Fruit fly (Drosophila melanogaster) whole organism, adult: ENCODE measurements around the gene CG42728.

Source experiments
- CG12768 ChIP-seq: fragments of 200-800 bp; sonication (Bioruptor generic); optimal IDR thresholded peaks from 2 replicates; lab custom pipeline; 2017; ENCODE audit warnings: missing biosample characterization, missing genetic modification characterization, mild to moderate bottlenecking, moderate library complexity, missing genetic modification reagents
- CG14711 ChIP-seq: fragments of 200-800 bp; sonication (Bioruptor generic); optimal IDR thresholded peaks from 2 replicates; lab custom pipeline; 2018; ENCODE audit warnings: missing biosample characterization, mild to moderate bottlenecking, missing genetic modification characterization, moderate library complexity
- CG7045 ChIP-seq: fragments of 200-800 bp; sonication (Bioruptor generic); optimal IDR thresholded peaks from 2 replicates; lab custom pipeline; 2017; ENCODE audit warnings: missing biosample characterization, mild to moderate bottlenecking, missing genetic modification characterization
- Crg-1 ChIP-seq: fragments of 200-800 bp; sonication (Bioruptor generic); optimal IDR thresholded peaks from 2 replicates; lab custom pipeline; 2016; ENCODE audit warnings: missing biosample characterization, missing genetic modification characterization
- bab1 ChIP-seq: fragments of 200-800 bp; sonication (Bioruptor generic); optimal IDR thresholded peaks from 3 replicates; lab custom pipeline; 2019; ENCODE audit warnings: missing biosample characterization, mild to moderate bottlenecking, missing genetic modification characterization, moderate library complexity
- cic ChIP-seq: fragments of 200-800 bp; sonication (Bioruptor generic); optimal IDR thresholded peaks from 2 replicates; lab custom pipeline; 2017; ENCODE audit warnings: missing biosample characterization, mild to moderate bottlenecking, missing genetic modification characterization, moderate library complexity
- cnc ChIP-seq, 2 experiments: fragments of >200 bp; optimal IDR thresholded peaks; 2 replicates each; lab custom pipeline; 2017

- no peak for TF ChIP-seq CG12768 (GFP tag; lab: Kevin White, UChicago)
- no peak for TF ChIP-seq Crg-1 (GFP tag; lab: Kevin White, UChicago)
- TF ChIP-seq bab1 (GFP tag; lab: Kevin White, UChicago), result no peak
- no peak for TF ChIP-seq CG7045
- TF ChIP-seq cnc (optimal IDR thresholded peaks at IDR 0.05; lab: Kevin White, UChicago), result no peak
- TF ChIP-seq cic (GFP tag; lab: Kevin White, UChicago), result peak; percentile 63
- no peak for TF ChIP-seq CG14711
These were observed 10.8 kb upstream of the CG42728 start for dm6 chr3L:15538582-15539490.
